Fruit fly (Drosophila melanogaster) Kc167 (cell line): ENCODE data around the gene CG8478.

Experiments used
- h ChIP-seq: fragments of >200 bp; optimal IDR thresholded peaks from 3 replicates; lab custom pipeline; 2018; ENCODE audit warnings: missing external identifiers
- insv ChIP-seq: fragments of >200 bp; optimal IDR thresholded peaks from 3 replicates; lab custom pipeline; 2018; ENCODE audit warnings: missing external identifiers
- psq ChIP-seq: fragments of >200 bp; optimal IDR thresholded peaks from 2 replicates; lab custom pipeline; 2017; ENCODE audit warnings: missing external identifiers

DNA sequence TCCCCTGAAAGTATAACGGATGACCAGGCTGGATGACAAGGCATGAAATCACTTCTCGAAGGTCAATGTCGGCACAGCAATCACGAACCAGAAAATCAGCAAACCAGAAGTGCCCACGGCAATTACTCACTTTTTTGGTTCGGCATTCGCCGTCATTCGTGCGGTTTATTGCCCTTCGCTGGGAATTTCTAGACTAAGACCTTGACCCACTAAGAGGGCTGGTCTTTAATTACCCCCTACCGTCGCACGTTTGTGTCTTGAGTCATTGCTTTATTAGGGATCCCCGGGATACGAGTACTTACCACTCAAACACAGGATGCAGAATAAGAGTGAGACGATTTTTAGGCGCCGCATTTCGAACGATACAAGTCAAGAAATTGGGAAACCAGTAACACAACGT lies 18.0 kb upstream of the CG8478 start:
- TF ChIP-seq psq (lab: Kevin White, UChicago) (no peak), h (no peak), insv (lab: Kevin White, UChicago) (no peak)
